Fruit fly (Drosophila melanogaster) whole organism, embryonic: ENCODE measurements around the gene RpS17.
A peak's percentile ranks its signal among the peaks of the same experiment; 100 is the strongest.

Experiments
- Abd-B ChIP-seq: fragments of 200-800 bp; sonication (Bioruptor generic); optimal IDR thresholded peaks from 2 replicates; lab custom pipeline; 2018; ENCODE audit warnings: missing biosample characterization, mild to moderate bottlenecking, missing genetic modification characterization, moderate library complexity
- Bteb2 ChIP-seq: fragments of 200-800 bp; sonication (Bioruptor generic); optimal IDR thresholded peaks from 2 replicates; lab custom pipeline; 2016; ENCODE audit warnings: missing biosample characterization, missing genetic modification characterization
- CG1024 ChIP-seq: fragments of 200-800 bp; sonication (Bioruptor generic); IDR thresholded peaks from 2 replicates; pipeline ENCODE4 v1.3.6; 2022; ENCODE audit warnings: missing biosample characterization, missing genetic modification characterization
- CG10462 ChIP-seq: fragments of 200-800 bp; sonication (Bioruptor generic); optimal IDR thresholded peaks from 2 replicates; lab custom pipeline; 2016; ENCODE audit warnings: missing biosample characterization, missing genetic modification characterization
- CG11093 ChIP-seq: fragments of 200-800 bp; sonication (Bioruptor generic); IDR thresholded peaks from 3 replicates; pipeline ENCODE4 v1.3.6; 2022; ENCODE audit warnings: missing biosample characterization, missing genetic modification characterization
- CG1529 ChIP-seq: fragments of 200-800 bp; sonication (Bioruptor generic); optimal IDR thresholded peaks from 3 replicates; lab custom pipeline; 2018; ENCODE audit warnings: missing biosample characterization, missing genetic modification characterization
- CG17186 ChIP-seq: fragments of 200-800 bp; sonication (Bioruptor generic); optimal IDR thresholded peaks from 3 replicates; lab custom pipeline; 2017; ENCODE audit warnings: missing biosample characterization, missing genetic modification reagents, missing genetic modification characterization
- CG18764 ChIP-seq: fragments of 200-800 bp; sonication (Bioruptor generic); optimal IDR thresholded peaks from 3 replicates; lab custom pipeline; 2016; ENCODE audit warnings: missing biosample characterization, missing genetic modification characterization
- CG30020 ChIP-seq: fragments of 200-800 bp; optimal IDR thresholded peaks from 2 replicates; lab custom pipeline; 2019; ENCODE audit warnings: missing biosample characterization, mild to moderate bottlenecking, missing genetic modification characterization, moderate library complexity
- CG4707 ChIP-seq: fragments of 200-800 bp; sonication (Bioruptor generic); optimal IDR thresholded peaks from 2 replicates; lab custom pipeline; 2018; ENCODE audit warnings: missing biosample characterization, mild to moderate bottlenecking, missing genetic modification characterization, moderate library complexity
- CG5180 ChIP-seq: fragments of 200-800 bp; sonication (Bioruptor generic); optimal IDR thresholded peaks from 3 replicates; lab custom pipeline; 2017; ENCODE audit warnings: missing biosample characterization, missing genetic modification characterization, mild to moderate bottlenecking, moderate library complexity, missing genetic modification reagents
- CG6254 ChIP-seq: fragments of 200-800 bp; sonication (Bioruptor generic); optimal IDR thresholded peaks from 3 replicates; lab custom pipeline; 2017; ENCODE audit warnings: mild to moderate bottlenecking, missing biosample characterization, missing genetic modification reagents, missing genetic modification characterization
- CG6272 ChIP-seq: fragments of 200-800 bp; sonication (Bioruptor generic); IDR thresholded peaks from 2 replicates; pipeline ENCODE4 v1.3.6; 2022; ENCODE audit warnings: missing biosample characterization, missing genetic modification characterization
- CG6813 ChIP-seq: fragments of 200-800 bp; sonication (Bioruptor generic); optimal IDR thresholded peaks from 2 replicates; lab custom pipeline; 2017; ENCODE audit warnings: missing biosample characterization, missing genetic modification characterization, mild to moderate bottlenecking, moderate library complexity, missing genetic modification reagents
- CG7839 ChIP-seq: fragments of 200-800 bp; sonication (Bioruptor generic); optimal IDR thresholded peaks from 3 replicates; lab custom pipeline; 2018; ENCODE audit warnings: missing biosample characterization, mild to moderate bottlenecking, missing genetic modification characterization, moderate library complexity
- CG9437 ChIP-seq: fragments of 200-800 bp; sonication (Bioruptor generic); optimal IDR thresholded peaks from 2 replicates; lab custom pipeline; 2018; ENCODE audit warnings: missing biosample characterization, mild to moderate bottlenecking, missing genetic modification characterization
- HHEX ChIP-seq: fragments of 200-800 bp; sonication (Bioruptor generic); optimal IDR thresholded peaks from 3 replicates; lab custom pipeline; 2017; ENCODE audit warnings: missing biosample characterization, mild to moderate bottlenecking, missing genetic modification characterization, missing genetic modification reagents
- HLH4C ChIP-seq: fragments of 200-800 bp; sonication (Bioruptor generic); IDR thresholded peaks from 3 replicates; pipeline ENCODE4 v1.3.6; 2022; ENCODE audit warnings: missing biosample characterization, missing genetic modification characterization; ENCODE audit not compliant: partially characterized antibody
- Hmr ChIP-seq: fragments of 200-800 bp; sonication (Bioruptor generic); optimal IDR thresholded peaks from 3 replicates; lab custom pipeline; 2017; ENCODE audit warnings: mild to moderate bottlenecking, missing biosample characterization, missing genetic modification reagents, missing genetic modification characterization
- Lhr ChIP-seq: fragments of 200-800 bp; sonication (Bioruptor generic); optimal IDR thresholded peaks from 3 replicates; lab custom pipeline; 2017; ENCODE audit warnings: mild to moderate bottlenecking, missing biosample characterization, missing genetic modification reagents, missing genetic modification characterization
- Ptx1 ChIP-seq: fragments of 200-800 bp; sonication (Bioruptor generic); IDR thresholded peaks from 2 replicates; pipeline ENCODE4 v1.3.6; 2022; ENCODE audit warnings: missing biosample characterization, missing genetic modification characterization
- Spps ChIP-seq: fragments of 200-800 bp; sonication (Bioruptor generic); optimal IDR thresholded peaks from 2 replicates; lab custom pipeline; 2018; ENCODE audit warnings: missing biosample characterization, mild to moderate bottlenecking, missing genetic modification characterization
- TFAM ChIP-seq: fragments of 200-800 bp; sonication (Bioruptor generic); optimal IDR thresholded peaks from 2 replicates; lab custom pipeline; 2017; ENCODE audit warnings: missing biosample characterization, missing genetic modification characterization, inconsistent platforms
- Xrp1 ChIP-seq: fragments of 200-800 bp; sonication (Bioruptor generic); IDR thresholded peaks from 2 replicates; pipeline ENCODE4 v1.3.6; 2022; ENCODE audit warnings: missing biosample characterization, missing genetic modification characterization
- az2 ChIP-seq: fragments of 200-800 bp; sonication (Bioruptor generic); optimal IDR thresholded peaks from 3 replicates; lab custom pipeline; 2016; ENCODE audit warnings: missing biosample characterization, missing genetic modification characterization
- croc ChIP-seq: fragments of 200-800 bp; sonication (Bioruptor generic); conservative IDR thresholded peaks from 3 replicates; pipeline ENCODE4 v1.3.6; 2022; ENCODE audit warnings: missing biosample characterization, missing genetic modification characterization
- ewg ChIP-seq: fragments of 200-800 bp; sonication (Bioruptor generic); optimal IDR thresholded peaks from 3 replicates; lab custom pipeline; 2017; ENCODE audit warnings: mild to moderate bottlenecking, missing biosample characterization, missing genetic modification reagents, missing genetic modification characterization
- grn ChIP-seq: fragments of 200-800 bp; sonication (Bioruptor generic); optimal IDR thresholded peaks from 3 replicates; lab custom pipeline; 2017; ENCODE audit warnings: missing biosample characterization, missing genetic modification characterization
- kay ChIP-seq: fragments of 200-800 bp; sonication (Bioruptor generic); optimal IDR thresholded peaks from 2 replicates; lab custom pipeline; 2016; ENCODE audit warnings: missing biosample characterization, missing genetic modification characterization
- knrl ChIP-seq: fragments of 200-800 bp; sonication (Bioruptor generic); IDR thresholded peaks from 3 replicates; pipeline ENCODE4 v1.3.6; 2022; ENCODE audit warnings: missing biosample characterization, missing genetic modification characterization; ENCODE audit not compliant: partially characterized antibody
- lmd ChIP-seq: fragments of 200-800 bp; sonication (Bioruptor generic); IDR thresholded peaks from 2 replicates; pipeline ENCODE4 v1.3.6; 2022; ENCODE audit warnings: missing biosample characterization, missing genetic modification characterization
- lola ChIP-seq, 3 experiments: fragments of >200 bp in 2 of 3; fragments of 200-800 bp in 1 of 3; sonication (Bioruptor generic) in 1 of 3; optimal IDR thresholded peaks; 2 replicates each; lab custom pipeline; 2017 to 2019; ENCODE audit warnings: missing biosample characterization in 3 of 3, missing genetic modification characterization in 3 of 3, mild to moderate bottlenecking in 1 of 3, moderate library complexity in 1 of 3
- mam ChIP-seq: fragments of 200-800 bp; sonication (Bioruptor generic); optimal IDR thresholded peaks from 3 replicates; lab custom pipeline; 2016; ENCODE audit warnings: missing biosample characterization, missing genetic modification characterization
- nerfin-2 ChIP-seq: fragments of 200-800 bp; sonication (Bioruptor generic); IDR thresholded peaks from 2 replicates; pipeline ENCODE4 v1.3.6; 2022; ENCODE audit warnings: missing biosample characterization, missing genetic modification characterization; ENCODE audit not compliant: partially characterized antibody
- odd ChIP-seq: fragments of 200-800 bp; sonication (Bioruptor generic); optimal IDR thresholded peaks from 2 replicates; lab custom pipeline; 2017; ENCODE audit warnings: missing biosample characterization, mild to moderate bottlenecking, missing genetic modification characterization
- otp ChIP-seq: fragments of 200-800 bp; sonication (Bioruptor generic); IDR thresholded peaks from 3 replicates; pipeline ENCODE4, ENCODE4 v1.3.6; 2022; ENCODE audit warnings: missing biosample characterization, missing genetic modification characterization
- pan ChIP-seq, 4 experiments: fragments of >200 bp in 3 of 4; fragments of 200-800 bp in 1 of 4; sonication (Bioruptor generic) in 1 of 4; optimal IDR thresholded peaks in 3 of 4; IDR thresholded peaks in 1 of 4; 2 replicates each; pipeline versions ENCODE4 v1.3.6 to Lab custom; 2017 to 2022; ENCODE audit warnings: missing biosample characterization in 2 of 4, missing genetic modification characterization in 2 of 4, mixed read lengths in 1 of 4
- peb ChIP-seq: fragments of 200-800 bp; sonication (Bioruptor generic); IDR thresholded peaks from 2 replicates; pipeline ENCODE4 v1.3.6; 2022; ENCODE audit warnings: missing biosample characterization, missing genetic modification characterization
- pzg ChIP-seq: fragments of 200-800 bp; sonication (Bioruptor generic); optimal IDR thresholded peaks from 3 replicates; lab custom pipeline; 2018; ENCODE audit warnings: missing biosample characterization, mild to moderate bottlenecking, missing genetic modification characterization, moderate library complexity
- ro ChIP-seq: fragments of 200-800 bp; sonication (Bioruptor generic); IDR thresholded peaks from 2 replicates; pipeline ENCODE4 v1.3.6; 2022; ENCODE audit warnings: missing biosample characterization, missing genetic modification characterization
- run ChIP-seq: fragments of 200-800 bp; sonication (Bioruptor generic); optimal IDR thresholded peaks from 3 replicates; lab custom pipeline; 2018; ENCODE audit warnings: missing biosample characterization, mild to moderate bottlenecking, missing genetic modification characterization
- sna ChIP-seq: fragments of 200-800 bp; sonication (Bioruptor generic); IDR thresholded peaks from 2 replicates; pipeline ENCODE4 v1.3.6; 2022; ENCODE audit warnings: missing biosample characterization, missing genetic modification characterization; ENCODE audit not compliant: partially characterized antibody
- ssp ChIP-seq: fragments of 200-800 bp; sonication (Bioruptor generic); IDR thresholded peaks from 2 replicates; pipeline ENCODE4 v1.3.6; 2022; ENCODE audit warnings: missing biosample characterization, missing genetic modification characterization
- stc ChIP-seq: fragments of 200-800 bp; sonication (Bioruptor generic); IDR thresholded peaks from 2 replicates; pipeline ENCODE4 v1.3.6; 2022; ENCODE audit warnings: missing biosample characterization, missing genetic modification characterization
- tgo ChIP-seq: fragments of 200-800 bp; sonication (Bioruptor generic); IDR thresholded peaks from 3 replicates; pipeline ENCODE4 v1.3.6; 2022; ENCODE audit warnings: missing biosample characterization, missing genetic modification characterization
- twi ChIP-seq: fragments of 200-800 bp; optimal IDR thresholded peaks from 2 replicates; lab custom pipeline; 2019; ENCODE audit warnings: missing biosample characterization, mild to moderate bottlenecking, missing genetic modification characterization, moderate library complexity
- z ChIP-seq: fragments of 200-800 bp; sonication (Bioruptor generic); IDR thresholded peaks from 3 replicates; pipeline ENCODE4 v1.3.6; 2022; ENCODE audit warnings: missing biosample characterization, missing genetic modification characterization

RpS17 gene

dm6 chr3L:9429665-9430607, at the start of gene RpS17, which contains the start of gene MTF-1 (continued):
- TF ChIP-seq Xrp1 (GFP tag; lab: Robert Waterston, UW) (0 out of 2 replicates have a peak, but pooled peaks have one; percentile 30), stc (GFP tag; lab: Robert Waterston, UW) (peak; percentile 10; the same call in 1 of the 2 replicates), CG4707 (GFP tag; lab: Kevin White, UChicago) (peak; percentile 69), z (GFP tag; lab: Robert Waterston, UW) (no peak), tgo (peak; percentile 51), CG6272 (GFP tag; lab: Robert Waterston, UW) (no peak), peb (GFP tag; lab: Robert Waterston, UW) (no peak), HHEX (GFP tag; lab: Kevin White, UChicago) (peak; percentile 68), CG30020 (tag; lab: Kevin White, UChicago) (peak; percentile 7), twi (tag; lab: Kevin White, UChicago) (no peak), CG9437 (GFP tag; lab: Kevin White, UChicago) (peak; percentile 16), CG10462 (GFP tag; lab: Kevin White, UChicago) (no peak), ssp (GFP tag; lab: Robert Waterston, UW) (no peak), TFAM (GFP tag; lab: Kevin White, UChicago) (no peak), otp (GFP tag; lab: Robert Waterston, UW) (peak; percentile 46; the same call in 1 of the 3 replicates), CG7839 (peak; percentile 37), croc (GFP tag; lab: Robert Waterston, UW) (no peak), CG17186 (GFP tag; lab: Kevin White, UChicago) (no peak), knrl (no peak), mam (GFP tag; lab: Kevin White, UChicago) (no peak), pzg (GFP tag; lab: Kevin White, UChicago) (peak; percentile 87), az2 (GFP tag; lab: Kevin White, UChicago) (peak; percentile 16), Abd-B (no peak), Bteb2 (GFP tag; lab: Kevin White, UChicago) (no peak), CG6254 (GFP tag; lab: Kevin White, UChicago) (no peak), grn (GFP tag; lab: Kevin White, UChicago) (peak; percentile 91), HLH4C (GFP tag; lab: Robert Waterston, UW) (no peak), CG1529 (GFP tag; lab: Kevin White, UChicago) (peak; percentile 51), nerfin-2 (no peak), Ptx1 (peak; percentile 33; the same call in 1 of the 2 replicates), CG1024 (GFP tag; lab: Robert Waterston, UW) (peak; percentile 61), pan (optimal IDR thresholded peaks at IDR 0.05; lab: Kevin White, UChicago) (no peak), pan (GFP tag; optimal IDR thresholded peaks at IDR 0.05 in 1 of 2, IDR thresholded peaks at IDR 0.05 in 1 of 2) (peak in 1 of 2 experiments; percentile 69), ewg (GFP tag; lab: Kevin White, UChicago) (no peak), odd (GFP tag; lab: Kevin White, UChicago) (peak; percentile 71), CG11093 (no peak), Spps (tag; lab: Kevin White, UChicago) (peak; percentile 15), kay (GFP tag; lab: Kevin White, UChicago) (no peak), lola (GFP tag; optimal IDR thresholded peaks at IDR 0.05; lab: Kevin White, UChicago) (no peak), run (tag; lab: Kevin White, UChicago) (peak; percentile 7), ro (GFP tag; lab: Robert Waterston, UW) (no peak), sna (GFP tag; lab: Robert Waterston, UW) (no peak), Lhr (GFP tag; lab: Kevin White, UChicago) (peak; percentile 72), lmd (no peak; the same call in 1 of the 2 replicates), CG6813 (no peak), Hmr (GFP tag; lab: Kevin White, UChicago) (peak; percentile 66), CG18764 (no peak), CG5180 (GFP tag; lab: Kevin White, UChicago) (peak; percentile 38)
